Worm (Caenorhabditis elegans): ENCODE measurements around the gene ttc-39B.

ttc-39B gene

ce11 chrII:6283074-6283473 lies 50.7 kb downstream of the ttc-39B start, which contains the start of gene F13H8.1 (continued):
- no peak for TF ChIP-seq sdz-12 (GFP tag; optimal IDR thresholded peaks at IDR 0.05)
- TF ChIP-seq attf-4 (tag; optimal IDR thresholded peaks at IDR 0.05), result no peak
- TF ChIP-seq zfp-3 (GFP tag; conservative IDR thresholded peaks at IDR 0.05), result no peak
- TF ChIP-seq F44E2.7 (GFP tag; IDR thresholded peaks at IDR 0.05), result no peak
- TF ChIP-seq nhr-28 (tag; optimal IDR thresholded peaks at IDR 0.05), result peak; percentile 56
- no peak for TF ChIP-seq zag-1 (tag; optimal IDR thresholded peaks at IDR 0.05)
- no peak for TF ChIP-seq mxl-3 (GFP tag; optimal IDR thresholded peaks at IDR 0.05)
- no peak for TF ChIP-seq ceh-82 (tag; optimal IDR thresholded peaks at IDR 0.05)
- no peak for TF ChIP-seq ceh-20 (GFP tag; IDR thresholded peaks at IDR 0.05)
- TF ChIP-seq nhr-102 (tag; optimal IDR thresholded peaks at IDR 0.05), result no peak
- peak; percentile 52 for TF ChIP-seq hlh-30 (tag; optimal IDR thresholded peaks at IDR 0.05; ENCODE audit: insufficient read depth)
- no peak for TF ChIP-seq daf-16 (GFP tag; optimal IDR thresholded peaks at IDR 0.05)
- TF ChIP-seq daf-16 (tag; optimal IDR thresholded peaks at IDR 0.05), result peak; percentile 76
- no peak for TF ChIP-seq ZK546.5 (tag; optimal IDR thresholded peaks at IDR 0.05)
- no peak for TF ChIP-seq lim-7 (GFP tag; IDR thresholded peaks at IDR 0.05)
- no peak for TF ChIP-seq ctbp-1 (GFP tag; IDR thresholded peaks at IDR 0.05)
- TF ChIP-seq dmd-8 (GFP tag; IDR thresholded peaks at IDR 0.05), result no peak
- TF ChIP-seq lin-38 (GFP tag; IDR thresholded peaks at IDR 0.05), result no peak
- TF ChIP-seq egl-43 (GFP tag; IDR thresholded peaks at IDR 0.05), result no peak
- TF ChIP-seq mxl-2 (GFP tag; conservative IDR thresholded peaks at IDR 0.05), result no peak
- no peak for TF ChIP-seq lir-3 (tag; optimal IDR thresholded peaks at IDR 0.05)
- TF ChIP-seq unc-39 (tag; optimal IDR thresholded peaks at IDR 0.05), result no peak
- no peak for TF ChIP-seq cey-2 (tag; optimal IDR thresholded peaks at IDR 0.05; ENCODE audit: borderline replicate concordance, insufficient read depth)
- no peak for TF ChIP-seq lsy-2 (tag; optimal IDR thresholded peaks at IDR 0.05)
- no peak for TF ChIP-seq D1046.2 (GFP tag; IDR thresholded peaks at IDR 0.05)
- TF ChIP-seq T26A8.4 (GFP tag; IDR thresholded peaks at IDR 0.05), result no peak
- TF ChIP-seq F37D6.2 (tag; optimal IDR thresholded peaks at IDR 0.05), result no peak
- TF ChIP-seq php-3 (GFP tag; IDR thresholded peaks at IDR 0.05), result peak; percentile 64; the same call in 1 of the 2 replicates
- TF ChIP-seq nhr-10 (tag; optimal IDR thresholded peaks at IDR 0.05), result no peak
- no peak for TF ChIP-seq zip-2 (tag; optimal IDR thresholded peaks at IDR 0.05)
- TF ChIP-seq Y48G9A.11 (GFP tag; IDR thresholded peaks at IDR 0.05), result no peak
- no peak for TF ChIP-seq spr-1 (tag; optimal IDR thresholded peaks at IDR 0.05)
- TF ChIP-seq jun-1 (tag; optimal IDR thresholded peaks at IDR 0.05), result no peak
- TF ChIP-seq dpl-1 (GFP tag; optimal IDR thresholded peaks at IDR 0.05), result no peak
- no peak for TF ChIP-seq nhr-77 (tag; optimal IDR thresholded peaks at IDR 0.05)
- no peak for TF ChIP-seq daf-12 (tag; optimal IDR thresholded peaks at IDR 0.05)
- TF ChIP-seq set-16 (GFP tag; IDR thresholded peaks at IDR 0.05), result no peak
- TF ChIP-seq zfp-2 (tag; optimal IDR thresholded peaks at IDR 0.05), result no peak
- no peak for TF ChIP-seq rbr-2 (tag; optimal IDR thresholded peaks at IDR 0.05)
- TF ChIP-seq nhr-237 (tag; optimal IDR thresholded peaks at IDR 0.05), result no peak

- TF ChIP-seq dmd-8 (GFP tag; IDR thresholded peaks at IDR 0.05), result no peak
- no peak for TF ChIP-seq Y5F2A.4 (GFP tag; optimal IDR thresholded peaks at IDR 0.05)
- no peak for TF ChIP-seq lin-1 (GFP tag; IDR thresholded peaks at IDR 0.05)
- no peak for TF ChIP-seq zip-11 (GFP tag; IDR thresholded peaks at IDR 0.05)
- TF ChIP-seq pha-4 (GFP tag; IDR thresholded peaks at IDR 0.05), result no peak
- TF ChIP-seq pha-4 (tag; optimal IDR thresholded peaks at IDR 0.05), result no peak
- no peak for TF ChIP-seq ceh-20 (GFP tag; IDR thresholded peaks at IDR 0.05)
- no peak for TF ChIP-seq mxl-2 (GFP tag; conservative IDR thresholded peaks at IDR 0.05)
- peak; percentile 59 for TF ChIP-seq pqm-1 (tag; optimal IDR thresholded peaks at IDR 0.05)
- no peak for TF ChIP-seq gei-8 (GFP tag; optimal IDR thresholded peaks at IDR 0.05)
- TF ChIP-seq daf-16 (GFP tag; optimal IDR thresholded peaks at IDR 0.05), result no peak
- peak; percentile 69 for TF ChIP-seq daf-16 (tag; optimal IDR thresholded peaks at IDR 0.05)
- no peak for TF ChIP-seq nhr-48 (tag; optimal IDR thresholded peaks at IDR 0.05)
- no peak for TF ChIP-seq nhr-76 (tag; optimal IDR thresholded peaks at IDR 0.05)
- TF ChIP-seq ama-1 (optimal IDR thresholded peaks at IDR 0.05), result no peak
- TF ChIP-seq ceh-62 (tag; optimal IDR thresholded peaks at IDR 0.05), result no peak
- TF ChIP-seq aly-2 (tag; optimal IDR thresholded peaks at IDR 0.05), result no peak
- no peak for TF ChIP-seq ztf-7 (tag; optimal IDR thresholded peaks at IDR 0.05)
- TF ChIP-seq lin-39 (tag; optimal IDR thresholded peaks at IDR 0.05), result no peak
- peak; percentile 9 for TF ChIP-seq nhr-77 (tag; optimal IDR thresholded peaks at IDR 0.05)
- TF ChIP-seq ceh-44 (GFP tag; IDR thresholded peaks at IDR 0.05), result no peak
Measured at ce11 chrII:6281903-6282302, 51.9 kb downstream of the ttc-39B start.
